Fruit fly (Drosophila melanogaster): Measurements from ENCODE around the gene CG11695.

The CG11695 gene

DNA sequence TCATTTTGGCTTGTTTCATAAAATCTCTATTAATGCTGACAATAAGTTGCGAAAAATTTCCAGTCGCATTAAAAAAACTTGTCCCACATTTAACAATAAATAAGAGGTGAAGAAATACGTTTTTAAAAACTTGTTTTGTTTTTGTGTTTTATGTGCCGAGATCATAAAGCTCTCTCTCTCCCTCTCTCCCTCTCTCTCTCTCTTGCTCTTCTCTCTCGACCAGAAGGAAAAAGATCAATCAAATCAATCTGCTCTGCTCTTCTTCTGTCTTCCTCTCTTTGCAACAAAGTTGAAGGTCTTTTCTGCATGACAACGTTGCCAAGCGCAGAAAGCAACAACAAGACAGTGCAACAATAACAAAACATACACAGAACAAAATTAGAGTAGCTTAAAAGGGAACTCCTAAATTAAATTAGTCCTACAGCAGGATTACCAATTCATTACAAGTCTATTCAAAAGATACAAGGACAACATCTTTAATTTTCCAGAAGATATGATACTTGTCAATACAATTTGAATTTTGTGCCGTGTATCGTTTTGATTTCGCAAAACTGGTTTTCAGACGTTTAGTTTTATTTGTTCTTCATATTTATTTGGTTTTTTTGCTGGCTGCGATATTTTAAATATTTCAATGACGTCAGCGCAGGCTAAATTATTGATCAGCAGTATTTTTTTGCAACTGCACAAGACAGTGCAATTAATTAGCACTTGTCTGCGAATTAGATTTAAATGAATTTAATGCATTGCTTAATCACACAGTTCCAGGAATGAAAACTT is 46.2 kb downstream of the CG11695 start:
- TF ChIP-seq Snoo (tag; optimal IDR thresholded peaks at IDR 0.05) = peak; percentile 84
- TF ChIP-seq EcR (GFP tag; optimal IDR thresholded peaks at IDR 0.05) = peak; percentile 92
- TF ChIP-seq D1 (tag; optimal IDR thresholded peaks at IDR 0.05) = peak; percentile 90
- peak; percentile 95 for TF ChIP-seq CG8159 (tag; optimal IDR thresholded peaks at IDR 0.05)
- TF ChIP-seq rn (GFP tag; IDR thresholded peaks at IDR 0.05) = peak; percentile 88
- TF ChIP-seq CG15710 (tag; optimal IDR thresholded peaks at IDR 0.05) = peak; percentile 97
- TF ChIP-seq gl (tag; optimal IDR thresholded peaks at IDR 0.05) = peak; percentile 95
- peak; percentile 89 for TF ChIP-seq CG13204 (GFP tag; optimal IDR thresholded peaks at IDR 0.05)
- peak; percentile 95 for TF ChIP-seq CG12605 (GFP tag; IDR thresholded peaks at IDR 0.05)
- TF ChIP-seq Pif1B (GFP tag; optimal IDR thresholded peaks at IDR 0.05) = peak; percentile 96
- peak; percentile 95 for TF ChIP-seq CG9948 (tag; optimal IDR thresholded peaks at IDR 0.05)
- peak; percentile 87 for TF ChIP-seq fd96Ca (GFP tag; IDR thresholded peaks at IDR 0.05)
- peak; percentile 97 for TF ChIP-seq CG34367 (tag; optimal IDR thresholded peaks at IDR 0.05)
- TF ChIP-seq CG14655 (GFP tag; optimal IDR thresholded peaks at IDR 0.05) = peak; percentile 96
- peak; percentile 97 for TF ChIP-seq CG17806 (tag; optimal IDR thresholded peaks at IDR 0.05)
- peak; percentile 93 for TF ChIP-seq CG8301 (tag; optimal IDR thresholded peaks at IDR 0.05)
- peak; percentile 97 for TF ChIP-seq Pif1A (GFP tag; optimal IDR thresholded peaks at IDR 0.05)
- peak; percentile 65 for TF ChIP-seq CG10348 (GFP tag; IDR thresholded peaks at IDR 0.05)
- peak; percentile 95 for TF ChIP-seq CG32121 (GFP tag; IDR thresholded peaks at IDR 0.05)
- peak; percentile 98 for TF ChIP-seq CG4496 (GFP tag; IDR thresholded peaks at IDR 0.05)
- peak; percentile 95 for TF ChIP-seq Ets98B (GFP tag; IDR thresholded peaks at IDR 0.05)

All from whole organism, pupa.